Worm (Caenorhabditis elegans) whole organism, young adult: ENCODE measurements around the gene nstp-3.

ENCODE experiments used
- B0261.1 ChIP-seq: sonication (generic microtip); optimal IDR thresholded peaks from 2 replicates; lab custom pipeline; 2016; ENCODE audit warnings: mild to moderate bottlenecking, missing genetic modification characterization, moderate library complexity, missing compliant biosample characterization
- K11D2.4 ChIP-seq: fragments of 200-800 bp; sonication (Bioruptor generic); IDR thresholded peaks from 2 replicates; pipeline ENCODE4 v1.3.6; 2022; ENCODE audit warnings: missing genetic modification reagents, missing genetic modification characterization, missing compliant biosample characterization
- Y79H2A.3 ChIP-seq: fragments of 200-800 bp; sonication (Bioruptor generic); conservative IDR thresholded peaks from 2 replicates; pipeline ENCODE4 v1.3.6; 2022; ENCODE audit warnings: missing genetic modification reagents, missing genetic modification characterization, missing compliant biosample characterization
- athp-1 ChIP-seq: sonication (generic microtip); optimal IDR thresholded peaks from 2 replicates; lab custom pipeline; 2017; ENCODE audit warnings: mild to moderate bottlenecking, missing genetic modification characterization, missing compliant biosample characterization
- ceh-100 ChIP-seq: fragments of 200-800 bp; sonication (Bioruptor generic); IDR thresholded peaks from 2 replicates; pipeline ENCODE4 v1.3.6; 2022; ENCODE audit warnings: missing genetic modification reagents, missing genetic modification characterization, missing compliant biosample characterization
- ceh-58 ChIP-seq: fragments of 200-800 bp; sonication (Bioruptor generic); IDR thresholded peaks from 2 replicates; pipeline ENCODE4 v1.3.6; 2022; ENCODE audit warnings: missing genetic modification characterization, missing compliant biosample characterization
- dpl-1 ChIP-seq: fragments of 150-350 bp; optimal IDR thresholded peaks from 2 replicates; lab custom pipeline; 2014; ENCODE audit warnings: missing biosample characterization, missing genetic modification reagents, missing genetic modification characterization
- egl-18 ChIP-seq: fragments of 200-800 bp; sonication (Bioruptor generic); IDR thresholded peaks from 2 replicates; pipeline ENCODE4 v1.3.6; 2022; ENCODE audit warnings: missing genetic modification reagents, missing genetic modification characterization, missing compliant biosample characterization
- hsf-1 ChIP-seq: fragments of 200-800 bp; sonication (Bioruptor generic); IDR thresholded peaks from 2 replicates; pipeline ENCODE4 v1.3.6; 2022; ENCODE audit warnings: missing genetic modification reagents, missing genetic modification characterization, missing compliant biosample characterization
- let-607 ChIP-seq, 2 experiments: fragments of 200-800 bp in 1 of 2; sonication (Bioruptor generic) in 1 of 2; sonication (generic microtip) in 1 of 2; optimal IDR thresholded peaks; 2 replicates each; lab custom pipeline; 2016 to 2018; ENCODE audit warnings: mild to moderate bottlenecking in 2 of 2, missing compliant biosample characterization in 2 of 2, missing genetic modification characterization in 2 of 2, moderate library complexity in 2 of 2, missing genotype in 1 of 2
- lsl-1 ChIP-seq: fragments of 200-800 bp; sonication (Bioruptor generic); optimal IDR thresholded peaks from 2 replicates; lab custom pipeline; 2018; ENCODE audit warnings: mild to moderate bottlenecking, missing genetic modification characterization, moderate library complexity, missing compliant biosample characterization
- nfya-1 ChIP-seq: sonication (generic microtip); optimal IDR thresholded peaks from 2 replicates; lab custom pipeline; 2017; ENCODE audit warnings: antibody characterized with exemption, missing compliant biosample characterization, missing genetic modification characterization, borderline replicate concordance; ENCODE audit not compliant: insufficient read depth
- snpc-4 ChIP-seq, 5 experiments: fragments of 150-350 bp in 1 of 5; sonication (generic microtip) in 4 of 5; optimal IDR thresholded peaks; 2 replicates each; lab custom pipeline; 2014 to 2018; ENCODE audit warnings: missing genetic modification characterization in 5 of 5, missing biosample characterization in 3 of 5, antibody characterized with exemption in 2 of 5, mild to moderate bottlenecking in 2 of 5, missing compliant biosample characterization in 2 of 5, missing genotype in 2 of 5, moderate library complexity in 2 of 5, missing genetic modification reagents in 1 of 5
- unc-62 ChIP-seq: fragments of 150-350 bp; optimal IDR thresholded peaks from 2 replicates; lab custom pipeline; 2014; ENCODE audit warnings: missing biosample characterization, missing genetic modification reagents, missing genetic modification characterization

ce11 chrV:5763787-5764186 is 34.2 kb downstream of the nstp-3 start, which contains the start of gene pgph-3:
- no peak for TF ChIP-seq let-607 (tag; optimal IDR thresholded peaks at IDR 0.05; lab: Kevin White, UChicago)
- no peak for TF ChIP-seq ceh-100 (GFP tag; lab: Robert Waterston, UW)
- TF ChIP-seq hsf-1 (GFP tag; lab: Robert Waterston, UW), result no peak
- no peak for TF ChIP-seq athp-1 (tag; lab: Kevin White, UChicago)
- no peak for TF ChIP-seq snpc-4 (GFP tag; optimal IDR thresholded peaks at IDR 0.05; lab: Kevin White, UChicago)
- TF ChIP-seq snpc-4 (tag; optimal IDR thresholded peaks at IDR 0.05; lab: Kevin White, UChicago), result no peak
- no peak for TF ChIP-seq Y79H2A.3 (GFP tag; lab: Robert Waterston, UW)
- TF ChIP-seq nfya-1, result no peak
- TF ChIP-seq dpl-1, result no peak
- TF ChIP-seq ceh-58 (GFP tag; lab: Robert Waterston, UW), result no peak
- TF ChIP-seq unc-62 (GFP tag; lab: Kevin White, UChicago), result no peak
- TF ChIP-seq K11D2.4, result no peak; the same call in 1 of the 2 replicates
- TF ChIP-seq lsl-1 (GFP tag; lab: Kevin White, UChicago), result no peak
- no peak for TF ChIP-seq egl-18 (GFP tag; lab: Robert Waterston, UW)
- TF ChIP-seq B0261.1 (tag; lab: Kevin White, UChicago), result no peak
